Fruit fly (Drosophila melanogaster): Measurements from ENCODE around the gene eIF5B.
A peak's percentile ranks its signal among the peaks of the same experiment; 100 is the strongest.

eIF5B gene

dm6 chr3L:3394854-3395723, 65.7 kb downstream of the eIF5B start (continued):
- TF ChIP-seq CTCF (GFP tag; optimal IDR thresholded peaks at IDR 0.05) (peak; percentile 7), CG6683 (GFP tag; optimal IDR thresholded peaks at IDR 0.05) (no peak), CG9797 (GFP tag; optimal IDR thresholded peaks at IDR 0.05) (peak; percentile 31), CG11398 (GFP tag; optimal IDR thresholded peaks at IDR 0.05) (peak; percentile 91), nau (GFP tag; optimal IDR thresholded peaks at IDR 0.05) (peak; percentile 75), stwl (tag; optimal IDR thresholded peaks at IDR 0.05) (peak; percentile 63), luna (GFP tag; optimal IDR thresholded peaks at IDR 0.05) (no peak), rib (GFP tag; IDR thresholded peaks at IDR 0.05) (0 out of 2 replicates have a peak, but pooled peaks have one; percentile 25), gem (tag; optimal IDR thresholded peaks at IDR 0.05) (peak; percentile 93), cwo (GFP tag; optimal IDR thresholded peaks at IDR 0.05) (peak; percentile 1), Ada2b (GFP tag; IDR thresholded peaks at IDR 0.05) (peak; percentile 85), bsh (GFP tag; optimal IDR thresholded peaks at IDR 0.05) (peak; percentile 96 to 97), prd (optimal IDR thresholded peaks at IDR 0.05) (no peak), prd (GFP tag; IDR thresholded peaks at IDR 0.05) (peak; percentile 98), CG10462 (GFP tag; optimal IDR thresholded peaks at IDR 0.05) (peak; percentile 93), CG11456 (GFP tag; IDR thresholded peaks at IDR 0.05) (peak; percentile 75), Meics (GFP tag; optimal IDR thresholded peaks at IDR 0.05) (peak; percentile 56), cg (GFP tag; optimal IDR thresholded peaks at IDR 0.05) (peak; percentile 85), CG31441 (GFP tag; IDR thresholded peaks at IDR 0.05) (peak; percentile 95), GATAe (GFP tag; conservative IDR thresholded peaks at IDR 0.05) (no peak), tap (tag; optimal IDR thresholded peaks at IDR 0.05) (peak; percentile 71), CG1792 (GFP tag; optimal IDR thresholded peaks at IDR 0.05) (peak; percentile 70), nerfin-1 (tag; optimal IDR thresholded peaks at IDR 0.05) (peak; percentile 63), Atf-2 (GFP tag; optimal IDR thresholded peaks at IDR 0.05) (peak; percentile 95), CG18262 (tag; optimal IDR thresholded peaks at IDR 0.05) (peak; percentile 95), peb (GFP tag; IDR thresholded peaks at IDR 0.05) (peak; percentile 92), CG15696 (tag; optimal IDR thresholded peaks at IDR 0.05) (peak; percentile 89), CG1024 (GFP tag; IDR thresholded peaks at IDR 0.05) (peak; percentile 94), Sox100B (GFP tag; optimal IDR thresholded peaks at IDR 0.05) (peak; percentile 77), scrt (GFP tag; optimal IDR thresholded peaks at IDR 0.05) (no peak), slou (GFP tag; optimal IDR thresholded peaks at IDR 0.05) (peak; percentile 53), ro (GFP tag; IDR thresholded peaks at IDR 0.05) (peak; percentile 59), CG4820 (GFP tag; optimal IDR thresholded peaks at IDR 0.05) (peak; percentile 94), CG2875 (GFP tag; optimal IDR thresholded peaks at IDR 0.05) (peak; percentile 94), croc (GFP tag; conservative IDR thresholded peaks at IDR 0.05) (peak; percentile 92), pb (GFP tag; optimal IDR thresholded peaks at IDR 0.05) (peak; percentile 88), jumu (GFP tag; optimal IDR thresholded peaks at IDR 0.05) (peak; percentile 83), CG7745 (tag; optimal IDR thresholded peaks at IDR 0.05) (peak; percentile 70), psq (GFP tag; optimal IDR thresholded peaks at IDR 0.05) (peak; percentile 84), CG10147 (GFP tag; optimal IDR thresholded peaks at IDR 0.05) (peak; percentile 53), H15 (GFP tag; IDR thresholded peaks at IDR 0.05) (peak; percentile 93), Fer2 (tag; optimal IDR thresholded peaks at IDR 0.05) (no peak), Dfd (GFP tag; optimal IDR thresholded peaks at IDR 0.05) (no peak), Spps (tag; optimal IDR thresholded peaks at IDR 0.05) (peak; percentile 78), kni (GFP tag; optimal IDR thresholded peaks at IDR 0.05) (peak; percentile 98), CG13624 (GFP tag; optimal IDR thresholded peaks at IDR 0.05) (peak; percentile 72), tll (GFP tag; optimal IDR thresholded peaks at IDR 0.05) (peak; percentile 30 to 62), Sry-β (GFP tag; optimal IDR thresholded peaks at IDR 0.05) (peak; percentile 39), CG11093 (GFP tag; IDR thresholded peaks at IDR 0.05) (peak; percentile 90)
